Fruit fly (Drosophila melanogaster): Measurements from ENCODE around the gene dos.
A peak's percentile ranks its signal among the peaks of the same experiment; 100 is the strongest.

Gene dos

DNA sequence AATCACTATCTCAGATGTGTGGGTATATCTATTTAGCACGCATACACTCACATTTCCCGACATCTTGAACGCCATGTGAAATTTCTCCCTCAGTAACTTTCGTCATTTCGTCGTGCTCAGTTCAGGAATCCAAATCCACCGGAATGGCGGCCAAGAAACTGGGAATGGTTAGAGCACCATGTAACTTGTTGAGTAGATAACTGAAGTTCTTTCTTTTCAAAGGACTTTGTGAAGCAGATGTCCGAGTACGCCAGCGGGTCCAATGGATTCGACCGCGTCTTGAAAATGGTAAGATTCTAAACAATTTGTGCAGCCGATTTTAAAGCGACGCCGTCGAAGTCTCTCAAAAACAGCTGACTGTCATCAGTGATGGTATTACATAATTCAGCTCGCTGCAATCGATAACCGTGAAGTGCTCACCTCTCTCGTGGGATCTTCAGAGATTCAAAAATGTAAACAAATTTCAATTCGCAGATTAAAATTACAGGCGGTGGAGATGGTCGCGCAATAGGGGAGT, 10.1 kb downstream of the dos start, which contains the start of the genes CG16985 and CG12182 (continued):
- TF ChIP-seq Sry-δ (GFP tag; optimal IDR thresholded peaks at IDR 0.05): peak; percentile 84
- no peak for TF ChIP-seq Hr78 (GFP tag; optimal IDR thresholded peaks at IDR 0.05)
- TF ChIP-seq CG17912 (GFP tag; optimal IDR thresholded peaks at IDR 0.05): no peak
- TF ChIP-seq CG7745 (tag; optimal IDR thresholded peaks at IDR 0.05): no peak
- TF ChIP-seq pzg (GFP tag; optimal IDR thresholded peaks at IDR 0.05): peak; percentile 41
- TF ChIP-seq Trl (optimal IDR thresholded peaks at IDR 0.05): peak in 1 of 2 experiments; percentile 18
- no peak for TF ChIP-seq Trl (GFP tag; optimal IDR thresholded peaks at IDR 0.05)
- no peak for TF ChIP-seq Asciz (GFP tag; optimal IDR thresholded peaks at IDR 0.05)
- TF ChIP-seq CG17186 (GFP tag; optimal IDR thresholded peaks at IDR 0.05): peak; percentile 29
- peak; percentile 54 for TF ChIP-seq BEAF-32 (GFP tag; optimal IDR thresholded peaks at IDR 0.05)
- TF ChIP-seq CG1603 (tag; optimal IDR thresholded peaks at IDR 0.05): no peak
- TF ChIP-seq CG2120 (GFP tag; optimal IDR thresholded peaks at IDR 0.05): peak; percentile 27
- TF ChIP-seq Dll (GFP tag; IDR thresholded peaks at IDR 0.05; ENCODE audit: partially characterized antibody): peak; percentile 43; the same call in 1 of the 4 replicates
- TF ChIP-seq MBD-R2 (GFP tag; IDR thresholded peaks at IDR 0.05): peak; percentile 77
- peak; percentile 31; the same call in 1 of the 2 replicates for TF ChIP-seq Rfx (GFP tag; IDR thresholded peaks at IDR 0.05)
- TF ChIP-seq CG10321 (GFP tag; IDR thresholded peaks at IDR 0.05): no peak
- TF ChIP-seq CG14014 (GFP tag; IDR thresholded peaks at IDR 0.05): no peak
- peak; percentile 48 for TF ChIP-seq amos (GFP tag; IDR thresholded peaks at IDR 0.05; ENCODE audit: partially characterized antibody)
- no peak for TF ChIP-seq dimm (GFP tag; IDR thresholded peaks at IDR 0.05)
- TF ChIP-seq Mes4 (GFP tag; optimal IDR thresholded peaks at IDR 0.05): no peak
- TF ChIP-seq CG12391 (tag; optimal IDR thresholded peaks at IDR 0.05): peak; percentile 5
- TF ChIP-seq CG7963 (GFP tag; IDR thresholded peaks at IDR 0.05; ENCODE audit: partially characterized antibody): 0 out of 3 replicates have a peak, but pooled peaks have one; percentile 14
- no peak for TF ChIP-seq CG16779 (GFP tag; IDR thresholded peaks at IDR 0.05)
- TF ChIP-seq CG2129 (GFP tag; IDR thresholded peaks at IDR 0.05; ENCODE audit: partially characterized antibody): no peak; the same call in 1 of the 2 replicates
- peak; percentile 46 for TF ChIP-seq MESR4 (GFP tag; optimal IDR thresholded peaks at IDR 0.05)
- TF ChIP-seq cato (GFP tag; optimal IDR thresholded peaks at IDR 0.05; ENCODE audit: borderline replicate concordance): no peak
- TF ChIP-seq Myb (GFP tag; optimal IDR thresholded peaks at IDR 0.05): peak; percentile 78
- peak; percentile 34; the same call in 1 of the 3 replicates for TF ChIP-seq CG16813 (GFP tag; IDR thresholded peaks at IDR 0.05; ENCODE audit: partially characterized antibody)
- TF ChIP-seq chn (GFP tag; optimal IDR thresholded peaks at IDR 0.05): no peak
- peak; percentile 21 for TF ChIP-seq CG13624 (GFP tag; optimal IDR thresholded peaks at IDR 0.05)
- TF ChIP-seq Hmx (GFP tag; optimal IDR thresholded peaks at IDR 0.05): no peak
- TF ChIP-seq Six4 (GFP tag; optimal IDR thresholded peaks at IDR 0.05): no peak
- TF ChIP-seq emc (GFP tag; optimal IDR thresholded peaks at IDR 0.05): no peak
- TF ChIP-seq Dip2 (GFP tag; IDR thresholded peaks at IDR 0.05): no peak
- no peak for TF ChIP-seq Sry-β (GFP tag; optimal IDR thresholded peaks at IDR 0.05)
- TF ChIP-seq CG13287 (GFP tag; IDR thresholded peaks at IDR 0.05; ENCODE audit: partially characterized antibody): peak; percentile 46; the same call in 1 of the 2 replicates
- TF ChIP-seq ind (GFP tag; optimal IDR thresholded peaks at IDR 0.05): no peak
- TF ChIP-seq stc (GFP tag; IDR thresholded peaks at IDR 0.05): no peak
- peak in 1 of 2 experiments; percentile 99 for TF ChIP-seq Pdp1 (GFP tag; optimal IDR thresholded peaks at IDR 0.05)
- no peak for TF ChIP-seq eyg (GFP tag; optimal IDR thresholded peaks at IDR 0.05)
- TF ChIP-seq CG14710 (tag; optimal IDR thresholded peaks at IDR 0.05): peak; percentile 7
- TF ChIP-seq crp (GFP tag; optimal IDR thresholded peaks at IDR 0.05): peak; percentile 1 to 86
- peak in 1 of 3 experiments; percentile 21 for TF ChIP-seq Stat92E (GFP tag; optimal IDR thresholded peaks at IDR 0.05)
- TF ChIP-seq CG15514 (GFP tag; optimal IDR thresholded peaks at IDR 0.05): peak; percentile 26
- no peak for TF ChIP-seq lov (optimal IDR thresholded peaks at IDR 0.05)
- no peak for TF ChIP-seq lov (GFP tag; IDR thresholded peaks at IDR 0.05)
- TF ChIP-seq phol (tag; optimal IDR thresholded peaks at IDR 0.05): peak; percentile 68
- peak; percentile 10 for TF ChIP-seq YL-1 (GFP tag; optimal IDR thresholded peaks at IDR 0.05)
- no peak for TF ChIP-seq knrl (GFP tag; IDR thresholded peaks at IDR 0.05; ENCODE audit: partially characterized antibody)
